Worm (Caenorhabditis elegans) whole organism, young adult: Measurements from ENCODE around the gene sri-31.

Experiments
- F37B4.10 ChIP-seq: fragments of 200-800 bp; sonication (Bioruptor generic); IDR thresholded peaks from 2 replicates; pipeline ENCODE4 v1.3.6; 2022; ENCODE audit warnings: missing genetic modification characterization, missing compliant biosample characterization
- Y53F4B.3 ChIP-seq: fragments of 200-800 bp; sonication (Bioruptor generic); IDR thresholded peaks from 2 replicates; pipeline ENCODE4 v1.3.6; 2022; ENCODE audit warnings: missing genetic modification reagents, missing genetic modification characterization, missing compliant biosample characterization
- ceh-58 ChIP-seq: fragments of 200-800 bp; sonication (Bioruptor generic); IDR thresholded peaks from 2 replicates; pipeline ENCODE4 v1.3.6; 2022; ENCODE audit warnings: missing genetic modification characterization, missing compliant biosample characterization
- dpl-1 ChIP-seq: fragments of 150-350 bp; optimal IDR thresholded peaks from 2 replicates; lab custom pipeline; 2014; ENCODE audit warnings: missing biosample characterization, missing genetic modification reagents, missing genetic modification characterization
- lin-54 ChIP-seq: fragments of 200-800 bp; sonication (Bioruptor generic); optimal IDR thresholded peaks from 2 replicates; lab custom pipeline; 2018; ENCODE audit warnings: mild to moderate bottlenecking, missing genetic modification characterization, missing compliant biosample characterization
- nhr-179 ChIP-seq: sonication (generic microtip); optimal IDR thresholded peaks from 2 replicates; lab custom pipeline; 2016; ENCODE audit warnings: mild to moderate bottlenecking, missing genetic modification characterization, missing compliant biosample characterization
- snpc-1.1 ChIP-seq: sonication (generic microtip); optimal IDR thresholded peaks from 2 replicates; lab custom pipeline; 2017; ENCODE audit warnings: missing genetic modification characterization, mild to moderate bottlenecking, missing compliant biosample characterization, antibody characterized with exemption, moderate library complexity, missing genotype, missing genetic modification reagents; ENCODE audit not compliant: insufficient read depth
- tbp1 ChIP-seq: fragments of 200-800 bp; sonication (Bioruptor generic); optimal IDR thresholded peaks from 2 replicates; lab custom pipeline; 2018; ENCODE audit warnings: mild to moderate bottlenecking, missing genetic modification characterization, missing compliant biosample characterization
- unc-62 ChIP-seq: fragments of 150-350 bp; optimal IDR thresholded peaks from 2 replicates; lab custom pipeline; 2014; ENCODE audit warnings: missing biosample characterization, missing genetic modification reagents, missing genetic modification characterization
- ztf-22 ChIP-seq: fragments of 200-800 bp; sonication (Bioruptor generic); optimal IDR thresholded peaks from 2 replicates; lab custom pipeline; 2018; ENCODE audit warnings: mild to moderate bottlenecking, missing genetic modification characterization, moderate library complexity, missing compliant biosample characterization

- no peak for TF ChIP-seq nhr-179 (tag; lab: Kevin White, UChicago)
- peak; percentile 71 for TF ChIP-seq tbp1 (GFP tag; lab: Kevin White, UChicago)
- no peak for TF ChIP-seq ztf-22 (GFP tag; lab: Kevin White, UChicago)
- TF ChIP-seq snpc-1.1 (tag; lab: Kevin White, UChicago): no peak
- no peak for TF ChIP-seq F37B4.10
- TF ChIP-seq Y53F4B.3: no peak
- TF ChIP-seq dpl-1: peak; percentile 37
- TF ChIP-seq unc-62 (GFP tag; lab: Kevin White, UChicago): no peak
- no peak for TF ChIP-seq ceh-58 (GFP tag; lab: Robert Waterston, UW)
- TF ChIP-seq lin-54 (GFP tag; lab: Kevin White, UChicago): peak; percentile 90
These were observed 26.1 kb downstream of the sri-31 start, which contains the start of gene Y25C1A.8 for ce11 chrII:3076915-3077314.
